Worm (Caenorhabditis elegans) whole organism, midembryonic: ENCODE data around the gene efn-2.

Experiments used
- klf-2 ChIP-seq: fragments of 200-800 bp; sonication (Bioruptor generic); conservative IDR thresholded peaks from 2 replicates; pipeline ENCODE4 v1.3.6; 2022; ENCODE audit warnings: missing genetic modification reagents, missing genetic modification characterization, missing compliant biosample characterization
- tab-1 ChIP-seq: fragments of 200-800 bp; sonication (Bioruptor generic); IDR thresholded peaks from 2 replicates; pipeline ENCODE4 v1.3.6; 2022; ENCODE audit warnings: missing genetic modification characterization, missing compliant biosample characterization

- TF ChIP-seq tab-1 (GFP tag; lab: Robert Waterston, UW) (no peak), klf-2 (GFP tag; lab: Robert Waterston, UW) (no peak)
Observed at ce11 chrIV:10542283-10542682, 33.9 kb upstream of the efn-2 start.
